Worm (Caenorhabditis elegans) whole organism, L4 larva: ENCODE data around the gene F35G12.12.

Experiments
- F37D6.2 ChIP-seq: sonication (generic microtip); optimal IDR thresholded peaks from 2 replicates; lab custom pipeline; 2016; ENCODE audit warnings: mild to moderate bottlenecking, missing genetic modification characterization, missing compliant biosample characterization
- R02D3.7 ChIP-seq: fragments of 150-350 bp; sonication (generic microtip); optimal IDR thresholded peaks from 3 replicates; lab custom pipeline; 2014; ENCODE audit warnings: missing biosample characterization, missing genetic modification characterization
- ZK546.5 ChIP-seq, 2 experiments: sonication (generic microtip); optimal IDR thresholded peaks; 2 replicates each; lab custom pipeline; 2017; ENCODE audit warnings: missing biosample characterization in 2 of 2, missing genetic modification characterization in 2 of 2
- aha-1 ChIP-seq: fragments of 150-350 bp; peaks from one replicate; lab custom pipeline; 2014; ENCODE audit warnings: missing biosample characterization, missing genetic modification characterization
- ama-1 ChIP-seq: fragments of 150-350 bp; optimal IDR thresholded peaks from 2 replicates; lab custom pipeline; 2014; ENCODE audit warnings: inconsistent platforms, mixed read lengths
- arid-1 ChIP-seq: fragments of 200-800 bp; sonication (Bioruptor generic); conservative IDR thresholded peaks from 2 replicates; pipeline ENCODE4 v1.3.6; 2022; ENCODE audit warnings: missing genetic modification reagents, missing genetic modification characterization, missing compliant biosample characterization
- ceh-28 ChIP-seq: fragments of 150-350 bp; optimal IDR thresholded peaks from 2 replicates; lab custom pipeline; 2014; ENCODE audit warnings: missing biosample characterization, missing genetic modification reagents, missing genetic modification characterization
- ceh-32 ChIP-seq: sonication (generic microtip); optimal IDR thresholded peaks from 2 replicates; lab custom pipeline; 2016; ENCODE audit warnings: mild to moderate bottlenecking, missing genetic modification characterization, missing compliant biosample characterization; ENCODE audit not compliant: poor library complexity
- ceh-44 ChIP-seq: fragments of 200-800 bp; sonication (Bioruptor generic); IDR thresholded peaks from 2 replicates; pipeline ENCODE4 v1.3.6; 2022; ENCODE audit warnings: missing genetic modification reagents, missing genetic modification characterization, missing compliant biosample characterization
- ces-1 ChIP-seq: fragments of 150-350 bp; sonication (generic microtip); optimal IDR thresholded peaks from 4 replicates; lab custom pipeline; 2014; ENCODE audit warnings: missing biosample characterization, missing genetic modification reagents, missing genetic modification characterization
- daf-19 ChIP-seq: fragments of 200-800 bp; sonication (Bioruptor generic); conservative IDR thresholded peaks from 2 replicates; pipeline ENCODE4 v1.3.6; 2022; ENCODE audit warnings: missing genetic modification characterization, missing compliant biosample characterization
- dmd-6 ChIP-seq: fragments of 200-800 bp; sonication (Bioruptor generic); IDR thresholded peaks from 2 replicates; pipeline ENCODE4 v1.3.6; 2022; ENCODE audit warnings: missing genetic modification reagents, missing genetic modification characterization, missing compliant biosample characterization
- dpl-1 ChIP-seq: fragments of 150-350 bp; optimal IDR thresholded peaks from 2 replicates; lab custom pipeline; 2014; ENCODE audit warnings: missing biosample characterization, missing genetic modification reagents, missing genetic modification characterization
- duxl-1 ChIP-seq: sonication (generic microtip); optimal IDR thresholded peaks from 2 replicates; lab custom pipeline; 2016; ENCODE audit warnings: mild to moderate bottlenecking, missing genetic modification characterization, moderate library complexity, missing compliant biosample characterization; ENCODE audit not compliant: poor library complexity
- dve-1 ChIP-seq: sonication (generic microtip); optimal IDR thresholded peaks from 2 replicates; lab custom pipeline; 2017; ENCODE audit warnings: antibody characterized with exemption, mild to moderate bottlenecking, missing genetic modification characterization, missing compliant biosample characterization; ENCODE audit not compliant: insufficient read depth
- egl-27 ChIP-seq: sonication (generic microtip); optimal IDR thresholded peaks from 3 replicates; lab custom pipeline; 2017; ENCODE audit warnings: missing biosample characterization, missing genetic modification reagents, missing genetic modification characterization
- egl-43 ChIP-seq: fragments of 200-800 bp; sonication (Bioruptor generic); IDR thresholded peaks from 2 replicates; pipeline ENCODE4 v1.3.6; 2022; ENCODE audit warnings: missing genetic modification reagents, missing genetic modification characterization, missing compliant biosample characterization
- hif-1 ChIP-seq, 2 experiments: sonication (generic microtip); optimal IDR thresholded peaks; 2 replicates each; lab custom pipeline; 2016 to 2017; ENCODE audit warnings: missing compliant biosample characterization in 2 of 2, missing genetic modification characterization in 2 of 2, missing genetic modification reagents in 2 of 2, missing genotype in 2 of 2, mild to moderate bottlenecking in 1 of 2
- hlh-11 ChIP-seq: fragments of 200-800 bp; sonication (Bioruptor generic); optimal IDR thresholded peaks from 2 replicates; lab custom pipeline; 2018; ENCODE audit warnings: mild to moderate bottlenecking, missing genetic modification characterization, missing compliant biosample characterization
- hlh-30 ChIP-seq: sonication (generic microtip); optimal IDR thresholded peaks from 2 replicates; lab custom pipeline; 2017; ENCODE audit warnings: antibody characterized with exemption, mild to moderate bottlenecking, missing genetic modification characterization, missing compliant biosample characterization; ENCODE audit not compliant: insufficient read depth
- lin-1 ChIP-seq: fragments of 200-800 bp; sonication (Bioruptor generic); IDR thresholded peaks from 2 replicates; pipeline ENCODE4 v1.3.6; 2022; ENCODE audit warnings: missing genetic modification reagents, missing genetic modification characterization, missing compliant biosample characterization
- lin-13 ChIP-seq: fragments of 150-350 bp; optimal IDR thresholded peaks from 2 replicates; lab custom pipeline; 2014; ENCODE audit warnings: missing biosample characterization, missing genetic modification reagents, missing genetic modification characterization
- lin-15B ChIP-seq: fragments of 150-350 bp; sonication (generic microtip); optimal IDR thresholded peaks from 3 replicates; lab custom pipeline; 2014; ENCODE audit warnings: missing biosample characterization, missing genetic modification characterization
- lin-38 ChIP-seq: fragments of 200-800 bp; sonication (Bioruptor generic); IDR thresholded peaks from 2 replicates; pipeline ENCODE4 v1.3.6; 2022; ENCODE audit warnings: missing genetic modification reagents, missing genetic modification characterization, missing compliant biosample characterization
- lsy-2 ChIP-seq, 2 experiments: fragments of 150-350 bp in 1 of 2; sonication (generic microtip) in 1 of 2; optimal IDR thresholded peaks; 2 replicates each; lab custom pipeline; 2014 to 2017; ENCODE audit warnings: missing biosample characterization in 2 of 2, missing genetic modification characterization in 2 of 2
- madf-5 ChIP-seq, 2 experiments: fragments of 200-800 bp; sonication (Bioruptor generic); IDR thresholded peaks; 2 replicates each; pipeline ENCODE4 v1.3.6; 2022; ENCODE audit warnings: missing compliant biosample characterization in 2 of 2, missing genetic modification characterization in 2 of 2
- madf-9 ChIP-seq: fragments of 200-800 bp; sonication (Bioruptor generic); conservative IDR thresholded peaks from 2 replicates; pipeline ENCODE4 v1.3.6; 2022; ENCODE audit warnings: missing genetic modification reagents, missing genetic modification characterization, missing compliant biosample characterization
- mdl-1 ChIP-seq, 2 experiments: fragments of 150-350 bp in 1 of 2; sonication (generic microtip) in 1 of 2; optimal IDR thresholded peaks; 2 replicates each; lab custom pipeline; 2014 to 2017; ENCODE audit warnings: missing biosample characterization in 2 of 2, missing genetic modification characterization in 2 of 2
- mep-1 ChIP-seq: fragments of 150-350 bp; sonication (generic microtip); optimal IDR thresholded peaks from 3 replicates; lab custom pipeline; 2014; ENCODE audit warnings: missing biosample characterization, missing genetic modification characterization
- mes-2 ChIP-seq: sonication (generic microtip); optimal IDR thresholded peaks from 2 replicates; lab custom pipeline; 2016; ENCODE audit warnings: missing genotype, mild to moderate bottlenecking, missing genetic modification characterization, missing compliant biosample characterization; ENCODE audit not compliant: poor library complexity, severe bottlenecking
- mxl-2 ChIP-seq: fragments of 200-800 bp; sonication (Bioruptor generic); conservative IDR thresholded peaks from 2 replicates; pipeline ENCODE4 v1.3.6; 2022; ENCODE audit warnings: missing genetic modification reagents, missing genetic modification characterization, missing compliant biosample characterization
- nhr-10 ChIP-seq: fragments of 150-350 bp; optimal IDR thresholded peaks from 2 replicates; lab custom pipeline; 2014; ENCODE audit warnings: missing biosample characterization, missing genetic modification characterization
- nhr-11 ChIP-seq: fragments of 150-350 bp; optimal IDR thresholded peaks from 2 replicates; lab custom pipeline; 2014; ENCODE audit warnings: missing biosample characterization, missing genetic modification characterization
- nhr-237 ChIP-seq: sonication (generic microtip); optimal IDR thresholded peaks from 2 replicates; lab custom pipeline; 2017; ENCODE audit warnings: missing biosample characterization, missing genetic modification characterization
- nhr-28 ChIP-seq: fragments of 150-350 bp; optimal IDR thresholded peaks from 2 replicates; lab custom pipeline; 2014; ENCODE audit warnings: missing biosample characterization, missing genetic modification characterization
- nhr-41 ChIP-seq: fragments of 200-800 bp; sonication (Bioruptor generic); IDR thresholded peaks from 2 replicates; pipeline ENCODE4 v1.3.6; 2022; ENCODE audit warnings: missing genetic modification reagents, missing genetic modification characterization, missing compliant biosample characterization
- nhr-48 ChIP-seq: sonication (generic microtip); optimal IDR thresholded peaks from 2 replicates; lab custom pipeline; 2016; ENCODE audit warnings: mild to moderate bottlenecking, missing genetic modification characterization, missing compliant biosample characterization
- pqm-1 ChIP-seq: sonication (generic microtip); optimal IDR thresholded peaks from 2 replicates; lab custom pipeline; 2017; ENCODE audit warnings: missing biosample characterization, missing genetic modification characterization
- rbr-2 ChIP-seq: sonication (generic microtip); optimal IDR thresholded peaks from 2 replicates; lab custom pipeline; 2016; ENCODE audit warnings: missing genotype, missing genetic modification characterization, missing compliant biosample characterization
- set-16 ChIP-seq: fragments of 200-800 bp; sonication (Bioruptor generic); IDR thresholded peaks from 2 replicates; pipeline ENCODE4 v1.3.6; 2022; ENCODE audit warnings: missing genetic modification reagents, missing genetic modification characterization, missing compliant biosample characterization
- snpc-1.2 ChIP-seq: fragments of 200-800 bp; sonication (Bioruptor generic); IDR thresholded peaks from 2 replicates; pipeline ENCODE4 v1.3.6; 2022; ENCODE audit warnings: missing genetic modification reagents, missing genetic modification characterization, missing compliant biosample characterization
- snpc-4 ChIP-seq: fragments of 150-350 bp; optimal IDR thresholded peaks from 2 replicates; lab custom pipeline; 2014; ENCODE audit warnings: missing biosample characterization, missing genetic modification characterization
- tag-97 ChIP-seq: fragments of 200-800 bp; sonication (Bioruptor generic); IDR thresholded peaks from 2 replicates; pipeline ENCODE4 v1.3.6; 2022; ENCODE audit warnings: missing genetic modification characterization, missing compliant biosample characterization
- unc-39 ChIP-seq: sonication (generic microtip); optimal IDR thresholded peaks from 2 replicates; lab custom pipeline; 2017; ENCODE audit warnings: missing biosample characterization, missing genetic modification characterization
- zag-1 ChIP-seq: fragments of 150-350 bp; optimal IDR thresholded peaks from 2 replicates; lab custom pipeline; 2014; ENCODE audit warnings: missing biosample characterization, missing genetic modification characterization
- zfp-3 ChIP-seq: fragments of 200-800 bp; sonication (Bioruptor generic); conservative IDR thresholded peaks from 2 replicates; pipeline ENCODE4 v1.3.6; 2022; ENCODE audit warnings: missing genetic modification reagents, missing genetic modification characterization, missing compliant biosample characterization
- zip-11 ChIP-seq: fragments of 200-800 bp; sonication (Bioruptor generic); IDR thresholded peaks from 2 replicates; pipeline ENCODE4 v1.3.6; 2022; ENCODE audit warnings: missing genetic modification characterization, missing compliant biosample characterization
- zip-2 ChIP-seq: fragments of 150-350 bp; optimal IDR thresholded peaks from 2 replicates; lab custom pipeline; 2014; ENCODE audit warnings: missing biosample characterization, missing genetic modification characterization
- ztf-11 ChIP-seq: fragments of 150-350 bp; optimal IDR thresholded peaks from 2 replicates; lab custom pipeline; 2014; ENCODE audit warnings: missing biosample characterization, missing genetic modification characterization
- ztf-7 ChIP-seq: fragments of 150-350 bp; optimal IDR thresholded peaks from 2 replicates; lab custom pipeline; 2014; ENCODE audit warnings: missing biosample characterization, missing genetic modification characterization

Gene F35G12.12

ce11 chrIII:4562070-4562788, 19.4 kb upstream of the F35G12.12 start, which contains the start of gene pan-1:
TSS of gene pan-1 (plus strand) at chrIII:4562738.
- TF ChIP-seq egl-43 (GFP tag; lab: Robert Waterston, UW) (no peak), hlh-11 (peak; percentile 89), F37D6.2 (tag; lab: Kevin White, UChicago) (no peak), pqm-1 (peak; percentile 39), zip-2 (tag; lab: Kevin White, UChicago) (no peak), egl-27 (tag; lab: Kevin White, UChicago) (no peak), madf-9 (GFP tag; lab: Robert Waterston, UW) (peak; percentile 32; the same call in 1 of the 2 replicates), nhr-11 (tag; lab: Kevin White, UChicago) (peak; percentile 15), nhr-48 (tag; lab: Kevin White, UChicago) (peak; percentile 34), duxl-1 (no peak), ZK546.5 (tag; optimal IDR thresholded peaks at IDR 0.05; lab: Kevin White, UChicago) (no peak), tag-97 (no peak), daf-19 (no peak), unc-39 (tag; lab: Kevin White, UChicago) (no peak), rbr-2 (tag; lab: Kevin White, UChicago) (peak; percentile 68), hif-1 (tag; optimal IDR thresholded peaks at IDR 0.05; lab: Kevin White, UChicago) (peak in 1 of 2 experiments; percentile 14), dve-1 (peak; percentile 54), lin-13 (GFP tag; lab: Kevin White, UChicago) (no peak), lin-15B (tag; lab: Kevin White, UChicago) (no peak), mep-1 (peak; percentile 54), set-16 (GFP tag; lab: Robert Waterston, UW) (peak; percentile 32; the same call in 1 of the 2 replicates), ces-1 (no peak), ceh-28 (tag; lab: Kevin White, UChicago) (no peak), hlh-30 (peak; percentile 59), mes-2 (tag; lab: Kevin White, UChicago) (peak; percentile 48), snpc-4 (tag; lab: Kevin White, UChicago) (no peak), dmd-6 (GFP tag; lab: Robert Waterston, UW) (peak; percentile 28; the same call in 1 of the 2 replicates), R02D3.7 (tag; lab: Kevin White, UChicago) (no peak), ztf-11 (no peak), nhr-28 (tag; lab: Kevin White, UChicago) (peak; percentile 60), snpc-1.2 (GFP tag; lab: Robert Waterston, UW) (no peak), nhr-237 (tag; lab: Kevin White, UChicago) (no peak), zag-1 (tag; lab: Kevin White, UChicago) (no peak), mxl-2 (GFP tag; lab: Robert Waterston, UW) (0 out of 2 replicates have a peak, but pooled peaks have one; percentile 35), lin-38 (GFP tag; lab: Robert Waterston, UW) (no peak), nhr-41 (GFP tag; lab: Robert Waterston, UW) (no peak), ceh-32 (tag; lab: Kevin White, UChicago) (no peak), lsy-2 (tag; optimal IDR thresholded peaks at IDR 0.05; lab: Kevin White, UChicago) (peak; percentile 20 to 52), ama-1 (lab: Kevin White, UChicago) (no peak), mdl-1 (tag; optimal IDR thresholded peaks at IDR 0.05; lab: Kevin White, UChicago) (peak in 1 of 2 experiments; percentile 35), lin-1 (GFP tag; lab: Robert Waterston, UW) (0 out of 2 replicates have a peak, but pooled peaks have one; percentile 10), zip-11 (no peak), ztf-7 (tag; lab: Kevin White, UChicago) (no peak), zfp-3 (GFP tag; lab: Robert Waterston, UW) (no peak), arid-1 (GFP tag; lab: Robert Waterston, UW) (peak; percentile 46; the same call in 1 of the 2 replicates), dpl-1 (GFP tag; lab: Kevin White, UChicago) (no peak), nhr-10 (tag; lab: Kevin White, UChicago) (no peak), aha-1 (peak; percentile 19), madf-5 (GFP tag; IDR thresholded peaks at IDR 0.05; lab: Robert Waterston, UW) (0 out of 4 replicates have a peak, but pooled peaks of 1 of the 2 experiments have one; percentile 29), ceh-44 (GFP tag; lab: Robert Waterston, UW) (no peak)
